Fruit fly (Drosophila melanogaster): ENCODE results near the gene CG2617.

Gene CG2617

dm6 chr2L:20730182-20730581 is 48.0 kb downstream of the CG2617 start, which contains the start of gene CarT:
CarT (minus strand) TSS chr2L:20730282.
- TF ChIP-seq Dfd (GFP tag; optimal IDR thresholded peaks at IDR 0.05), result no peak
- TF ChIP-seq CrebA (GFP tag; optimal IDR thresholded peaks at IDR 0.05; ENCODE audit: borderline replicate concordance), result no peak
- no peak for TF ChIP-seq N (GFP tag; optimal IDR thresholded peaks at IDR 0.05)
- TF ChIP-seq tai (GFP tag; optimal IDR thresholded peaks at IDR 0.05), result no peak
- no peak for TF ChIP-seq pan (optimal IDR thresholded peaks at IDR 0.05)

dm6 chr2L:20733025-20733424 is 50.9 kb downstream of the CG2617 start:
- TF ChIP-seq Myc (optimal IDR thresholded peaks at IDR 0.05) (no peak), lola (GFP tag; optimal IDR thresholded peaks at IDR 0.05) (no peak), Mio (GFP tag; optimal IDR thresholded peaks at IDR 0.05) (no peak), dl (GFP tag; optimal IDR thresholded peaks at IDR 0.05; ENCODE audit: insufficient read depth in 1 of 2, partially characterized antibody in 2 of 2) (no peak), fru (GFP tag; optimal IDR thresholded peaks at IDR 0.05) (no peak), tai (GFP tag; optimal IDR thresholded peaks at IDR 0.05) (no peak), sage (GFP tag; optimal IDR thresholded peaks at IDR 0.05) (no peak), CG32264 (GFP tag; optimal IDR thresholded peaks at IDR 0.05) (no peak), Hnf4 (GFP tag; optimal IDR thresholded peaks at IDR 0.05) (no peak), Jra (GFP tag; optimal IDR thresholded peaks at IDR 0.05) (no peak), GATAd (GFP tag; optimal IDR thresholded peaks at IDR 0.05) (no peak), foxo (GFP tag; optimal IDR thresholded peaks at IDR 0.05) (no peak)
